Fruit fly (Drosophila melanogaster): Measurements from ENCODE around the gene snsl.

The snsl gene

dm6 chr2L:4856118-4856517 lies 50.4 kb downstream of the snsl start:
- TF ChIP-seq usp (GFP tag; optimal IDR thresholded peaks at IDR 0.05) (no peak), CG8478 (optimal IDR thresholded peaks at IDR 0.05) (no peak), EcR (GFP tag; optimal IDR thresholded peaks at IDR 0.05) (no peak), pan (optimal IDR thresholded peaks at IDR 0.05) (no peak), Dll (optimal IDR thresholded peaks at IDR 0.05) (no peak), psq (optimal IDR thresholded peaks at IDR 0.05) (no peak)

dm6 chr2L:4854822-4855221 lies 51.7 kb downstream of the snsl start:
- TF ChIP-seq pan (optimal IDR thresholded peaks at IDR 0.05): no peak
- TF ChIP-seq psq (optimal IDR thresholded peaks at IDR 0.05): no peak
- no peak for TF ChIP-seq usp (GFP tag; optimal IDR thresholded peaks at IDR 0.05)
- TF ChIP-seq CG8478 (optimal IDR thresholded peaks at IDR 0.05): no peak
- TF ChIP-seq Dll (optimal IDR thresholded peaks at IDR 0.05): no peak
- TF ChIP-seq EcR (GFP tag; optimal IDR thresholded peaks at IDR 0.05): no peak

Data from whole organism.